Worm (Caenorhabditis elegans) whole organism, L4/young adult: Measurements from ENCODE around the gene snr-3.

Source experiments
- W03F9.2 ChIP-seq: fragments of 150-350 bp; optimal IDR thresholded peaks from 2 replicates; lab custom pipeline; 2014; ENCODE audit warnings: missing biosample characterization, missing genetic modification characterization
- dao-5 ChIP-seq: sonication (generic microtip); optimal IDR thresholded peaks from 2 replicates; lab custom pipeline; 2016; ENCODE audit warnings: missing genotype, missing genetic modification characterization, moderate library complexity, missing compliant biosample characterization
- him-1 ChIP-seq: sonication (generic microtip); optimal IDR thresholded peaks from 2 replicates; lab custom pipeline; 2016; ENCODE audit warnings: missing genotype, missing genetic modification reagents, missing genetic modification characterization, missing compliant biosample characterization

Gene snr-3

DNA sequence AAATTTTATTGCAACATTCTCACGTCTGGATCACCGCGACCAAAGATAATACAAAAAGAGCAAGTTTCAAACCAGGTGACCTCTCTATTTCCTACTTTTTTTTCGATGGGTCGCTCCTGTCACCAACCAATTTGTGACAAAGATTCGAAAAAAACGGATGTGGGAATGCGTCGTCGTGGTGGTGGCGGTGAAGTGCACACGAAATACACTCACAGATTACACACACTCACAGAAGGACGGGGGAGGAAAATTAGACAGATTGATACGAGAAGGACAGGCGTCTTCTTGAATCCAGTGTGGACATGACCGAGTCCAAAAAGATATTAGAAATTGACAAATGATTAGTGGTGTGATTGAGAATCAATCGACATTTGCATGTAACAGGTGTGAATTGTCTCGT, 6.8 kb downstream of the snr-3 start:
- TF ChIP-seq him-1 (tag; lab: Kevin White, UChicago) = no peak
- TF ChIP-seq dao-5 = no peak
- no peak for TF ChIP-seq W03F9.2 (tag; lab: Kevin White, UChicago)

DNA sequence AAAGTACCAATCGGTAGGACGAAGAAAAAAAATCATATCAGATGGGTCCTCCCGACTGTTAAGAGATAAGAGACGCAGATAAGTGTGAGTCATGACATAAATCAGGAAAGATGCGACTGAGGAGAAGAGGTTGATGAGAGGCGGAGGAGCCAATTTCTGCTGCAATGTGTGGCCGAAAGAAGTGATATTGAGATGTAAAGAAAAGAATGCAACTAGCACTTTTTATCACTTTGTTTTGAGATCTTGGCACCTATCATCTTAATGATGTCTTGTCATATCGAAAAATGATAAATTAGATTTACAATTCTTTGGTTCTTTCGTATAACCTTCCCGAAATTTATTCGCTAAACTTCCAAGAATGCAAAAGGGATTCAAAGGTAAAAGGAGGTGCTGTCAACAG, 7.5 kb downstream of the snr-3 start, which contains the start of gene del-10:
TSS of gene del-10 (minus strand) at position 24 of the 400 bp plus-strand sequence.
- TF ChIP-seq him-1 (tag; lab: Kevin White, UChicago) = no peak

DNA sequence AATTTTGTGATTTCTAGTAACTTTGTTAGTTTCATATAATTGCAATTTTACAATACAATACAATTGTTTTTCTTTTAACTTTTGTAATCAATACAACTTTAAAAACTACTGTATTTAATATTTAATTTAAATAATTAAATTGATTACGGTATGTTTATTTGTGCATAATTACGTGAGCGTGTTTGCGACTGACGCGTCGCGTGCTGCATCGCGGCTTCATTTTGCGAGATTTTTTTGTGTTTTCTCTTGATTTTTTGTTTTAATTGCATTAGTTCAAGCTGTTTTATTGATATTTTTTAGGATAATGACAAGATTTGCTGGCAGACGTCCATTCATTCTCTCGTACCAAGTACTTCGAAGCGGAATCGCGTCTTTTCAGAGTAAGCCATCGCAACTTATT, 12.9 kb downstream of the snr-3 start, which contains the start of gene T28D9.4:
TSS of gene T28D9.4 (plus strand) at position 301 of the 400 bp plus-strand sequence.
- TF ChIP-seq dao-5 (no peak), him-1 (tag; lab: Kevin White, UChicago) (no peak), W03F9.2 (tag; lab: Kevin White, UChicago) (no peak)

DNA sequence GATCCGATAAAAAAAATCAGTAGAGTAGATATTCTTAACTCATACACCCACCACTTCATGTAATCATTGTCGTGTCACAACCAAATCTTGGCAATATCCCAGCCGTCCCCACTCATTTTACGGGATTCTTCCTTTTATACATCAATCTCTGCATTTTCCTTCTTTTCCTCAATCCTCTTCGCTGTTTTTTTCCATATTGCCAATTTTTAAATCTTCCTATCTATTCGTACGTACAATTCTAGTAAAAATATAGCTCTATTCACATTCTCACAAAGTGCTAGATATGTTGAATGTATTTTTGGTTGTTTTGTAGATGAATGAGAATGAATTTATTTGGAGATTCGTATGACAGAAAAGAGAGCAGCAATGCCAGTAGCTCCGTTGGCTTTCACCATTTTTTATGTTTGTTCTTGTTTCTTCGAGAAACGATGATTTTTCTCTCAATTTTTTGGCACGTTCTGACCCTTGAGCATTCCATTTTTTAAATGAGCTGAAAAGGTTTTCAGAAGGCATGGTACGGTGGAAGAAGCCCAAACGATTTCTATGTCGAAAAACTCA, 14.3 kb downstream of the snr-3 start, which contains the start of gene T28D9.16:
TSS of gene T28D9.16 (plus strand) at position 508 of the 558 bp plus-strand sequence.
- TF ChIP-seq W03F9.2 (tag; lab: Kevin White, UChicago) (no peak), him-1 (tag; lab: Kevin White, UChicago) (no peak), dao-5 (no peak)

DNA sequence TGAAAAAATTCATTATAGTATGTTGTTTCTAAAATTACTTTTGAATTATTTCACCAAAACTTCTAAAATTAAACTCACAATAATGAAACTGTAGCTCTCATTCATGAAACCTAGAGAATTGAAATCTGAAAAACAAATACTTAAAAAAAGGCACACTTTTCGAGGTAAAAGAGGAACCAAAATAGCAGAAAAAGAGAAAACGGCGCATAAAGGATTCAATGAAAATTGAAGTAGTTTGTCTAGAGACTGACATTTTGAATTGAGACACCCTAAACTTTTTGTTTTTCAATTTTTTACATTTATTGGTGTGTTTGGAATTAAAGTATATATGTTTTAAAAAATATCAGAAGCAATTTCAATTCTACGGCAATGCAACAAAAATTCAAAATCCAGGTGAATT, 18.6 kb downstream of the snr-3 start, which contains the start of gene dgk-5:
TSS of gene dgk-5 (minus strand) at position 101 of the 400 bp plus-strand sequence.
- TF ChIP-seq W03F9.2 (tag; lab: Kevin White, UChicago) = no peak
- TF ChIP-seq dao-5 = no peak
- TF ChIP-seq him-1 (tag; lab: Kevin White, UChicago) = no peak

DNA sequence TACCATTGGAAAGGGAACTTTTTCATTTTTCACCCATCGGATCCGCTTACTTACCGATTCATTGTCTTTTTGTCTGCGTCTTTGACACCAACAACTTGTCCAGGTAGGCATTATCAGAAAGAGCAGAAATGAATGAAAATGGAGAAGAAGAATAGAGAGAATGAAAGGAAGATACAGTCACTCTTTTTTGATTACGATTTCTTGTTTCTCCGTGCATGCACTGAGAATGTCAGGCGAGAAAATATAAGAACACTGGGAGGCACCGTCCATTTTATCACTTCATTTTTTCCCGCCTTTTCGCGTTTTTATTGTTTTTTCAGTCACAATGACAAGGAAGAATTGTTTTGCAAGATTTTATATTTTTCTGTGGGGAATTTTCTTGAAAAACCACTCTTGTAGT, 20.2 kb downstream of the snr-3 start:
- no peak for TF ChIP-seq W03F9.2 (tag; lab: Kevin White, UChicago)
- TF ChIP-seq dao-5 = no peak
- TF ChIP-seq him-1 (tag; lab: Kevin White, UChicago) = no peak

DNA sequence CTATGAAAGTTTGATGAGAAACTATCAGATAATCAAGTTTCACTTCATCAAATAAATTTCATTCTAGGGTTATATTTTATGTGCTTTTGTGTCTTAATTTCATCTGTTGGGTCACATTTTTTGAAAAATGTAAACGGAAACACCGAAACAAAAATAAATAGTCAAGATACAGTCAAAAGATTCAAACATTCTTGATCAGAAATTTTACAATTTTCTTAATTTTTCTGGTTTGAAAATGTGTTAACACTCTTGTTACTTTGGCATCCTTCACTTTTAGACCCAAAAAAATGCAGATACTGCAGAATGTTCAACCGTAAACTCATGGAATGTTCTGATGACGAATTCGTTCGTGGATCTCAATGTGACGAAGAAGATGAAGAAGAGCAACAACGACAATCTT, 34.9 kb downstream of the snr-3 start, which contains the start of gene aptf-1:
TSS of gene aptf-1 (plus strand) at position 301 of the 400 bp plus-strand sequence.
- TF ChIP-seq W03F9.2 (tag; lab: Kevin White, UChicago) (no peak), dao-5 (no peak), him-1 (tag; lab: Kevin White, UChicago) (no peak)

DNA sequence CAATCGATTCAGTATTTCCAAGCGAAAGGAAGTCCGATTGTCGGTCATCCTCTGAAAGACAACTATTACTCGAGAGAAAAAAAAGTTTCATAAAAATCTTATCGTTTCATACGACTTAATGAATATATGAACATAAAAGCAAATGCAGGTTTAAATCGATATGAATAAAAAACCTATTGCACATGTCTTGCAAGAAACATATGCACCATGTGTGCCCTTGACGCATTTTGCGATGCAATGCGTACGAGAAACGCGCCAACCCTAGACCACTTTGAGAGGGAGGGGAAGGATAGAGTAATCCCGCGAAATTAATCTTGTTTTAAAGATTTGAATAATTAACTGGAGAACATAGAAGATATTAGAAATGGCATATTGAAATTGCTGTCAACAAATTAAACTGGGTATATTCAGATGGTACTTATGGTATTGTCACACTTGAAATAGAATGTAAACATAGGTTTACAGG, 36.2 kb downstream of the snr-3 start, which contains the start of gene atg-16.2:
TSS of gene atg-16.2 (minus strand) at position 51 of the 466 bp plus-strand sequence.
- no peak for TF ChIP-seq dao-5
- TF ChIP-seq W03F9.2 (tag; lab: Kevin White, UChicago) = peak; percentile 17
- TF ChIP-seq him-1 (tag; lab: Kevin White, UChicago) = no peak

DNA sequence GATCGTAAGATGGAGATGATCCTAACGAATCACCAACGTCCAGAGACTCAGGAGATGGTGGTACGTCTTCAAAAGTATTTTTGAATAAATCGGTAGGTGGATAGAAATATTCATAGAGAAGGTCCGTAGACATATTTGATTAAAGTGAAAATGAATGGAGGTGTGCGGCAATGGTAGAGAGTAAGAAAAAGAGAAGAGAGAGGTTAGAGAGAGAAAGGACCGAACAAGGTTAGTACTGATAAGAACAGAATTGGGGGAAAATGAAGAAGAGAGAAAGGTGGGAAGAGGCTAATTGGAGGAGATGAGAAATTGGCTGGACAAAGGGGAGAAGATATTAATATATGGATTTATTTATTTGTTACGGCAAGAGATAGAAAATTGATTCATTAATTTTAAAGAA, 39.9 kb downstream of the snr-3 start, which contains the start of gene nhr-22:
TSS of gene nhr-22 (minus strand) at position 137 of the 400 bp plus-strand sequence.
- TF ChIP-seq W03F9.2 (tag; lab: Kevin White, UChicago) (no peak), dao-5 (no peak), him-1 (tag; lab: Kevin White, UChicago) (no peak)

DNA sequence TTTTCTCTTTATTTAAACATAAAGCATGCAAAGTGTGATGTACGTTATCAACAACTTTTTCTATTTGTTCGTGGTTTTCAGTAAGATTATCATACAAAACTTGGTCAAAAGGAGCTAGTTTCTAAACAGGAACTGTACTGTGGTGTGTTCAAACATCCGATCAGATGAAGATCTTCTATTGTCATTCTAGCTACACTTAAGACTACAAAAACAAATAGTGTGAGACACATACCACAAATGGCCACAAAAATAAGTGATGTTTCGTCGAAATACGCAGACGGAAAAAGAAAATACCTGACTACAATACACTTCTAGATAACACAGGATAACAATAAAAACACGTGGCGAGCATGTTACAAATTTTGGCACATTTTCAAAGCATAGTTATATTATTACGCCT, 40.9 kb downstream of the snr-3 start:
- TF ChIP-seq W03F9.2 (tag; lab: Kevin White, UChicago) (no peak), dao-5 (no peak), him-1 (tag; lab: Kevin White, UChicago) (no peak)

DNA sequence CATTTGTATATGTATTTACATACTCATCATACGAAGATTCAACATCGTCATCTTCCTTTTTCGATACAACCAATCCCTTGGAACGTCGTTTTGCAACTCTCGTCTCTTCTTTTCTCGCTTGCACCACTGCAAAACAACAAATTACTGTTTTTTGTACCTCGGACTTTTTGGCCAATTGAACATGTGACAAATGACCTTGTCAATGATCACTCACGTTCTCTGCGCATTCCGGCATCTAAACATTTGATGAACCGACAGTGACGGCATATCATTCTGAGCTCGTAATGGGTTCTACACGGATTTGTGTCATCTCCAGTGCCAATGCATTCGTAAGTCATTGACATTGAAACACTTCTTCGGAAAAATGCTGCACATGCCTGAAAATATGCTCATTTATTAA, 41.4 kb downstream of the snr-3 start:
- no peak for TF ChIP-seq him-1 (tag; lab: Kevin White, UChicago)
- TF ChIP-seq W03F9.2 (tag; lab: Kevin White, UChicago) = no peak
- no peak for TF ChIP-seq dao-5

DNA sequence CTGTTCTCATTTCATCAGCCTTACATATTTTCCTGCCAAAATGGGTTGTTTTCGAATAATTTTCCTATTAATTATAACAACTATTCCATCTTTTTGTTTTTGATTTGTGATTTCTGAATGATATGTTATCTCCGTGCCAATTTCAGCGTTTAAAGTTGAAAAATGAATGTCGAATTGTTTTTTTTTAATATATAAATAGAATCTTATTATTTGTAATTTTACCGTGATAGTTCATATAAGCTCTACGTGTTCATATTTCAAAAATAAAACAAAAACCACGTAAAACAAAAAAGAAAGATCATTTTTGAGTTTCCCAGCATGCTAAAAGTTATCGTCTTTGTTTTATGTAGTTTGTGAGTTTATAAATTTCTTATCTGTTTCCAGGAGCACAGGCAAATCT, 45.9 kb downstream of the snr-3 start, which contains the start of gene K06A1.2:
TSS of gene K06A1.2 (plus strand) at position 301 of the 400 bp plus-strand sequence.
- TF ChIP-seq him-1 (tag; lab: Kevin White, UChicago) = no peak
- no peak for TF ChIP-seq W03F9.2 (tag; lab: Kevin White, UChicago)
- no peak for TF ChIP-seq dao-5

DNA sequence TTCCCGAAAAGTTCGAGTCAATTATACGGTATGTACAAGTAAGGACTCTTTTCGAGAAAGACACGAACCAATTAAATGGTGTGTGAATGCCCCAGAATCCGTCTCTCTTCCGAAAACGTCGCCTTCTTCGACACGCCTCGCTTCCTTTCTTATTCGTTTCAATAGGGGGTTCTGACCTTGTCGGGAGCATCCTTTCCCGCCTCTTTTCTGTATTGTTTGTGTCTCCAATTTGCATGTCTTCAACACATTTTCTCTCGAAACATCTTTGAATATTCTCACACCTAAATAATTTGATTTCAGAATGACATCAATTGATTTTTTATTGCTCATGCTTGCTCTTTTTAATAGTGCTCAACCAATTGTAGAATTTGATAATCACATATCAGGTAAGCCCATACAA, 48.4 kb downstream of the snr-3 start, which contains the start of gene cutl-16:
TSS of gene cutl-16 (plus strand) at position 301 of the 400 bp plus-strand sequence.
- TF ChIP-seq dao-5 (no peak), W03F9.2 (tag; lab: Kevin White, UChicago) (no peak), him-1 (tag; lab: Kevin White, UChicago) (no peak)
